Fruit fly (Drosophila melanogaster) Kc167 (cell line): ENCODE data around the gene CG4080.

Experiments
- Myc ChIP-seq: fragments of >200 bp; optimal IDR thresholded peaks from 2 replicates; lab custom pipeline; 2017; ENCODE audit warnings: missing external identifiers
- ttk ChIP-seq: sonication (Bioruptor generic); optimal IDR thresholded peaks from 2 replicates; lab custom pipeline; 2017; ENCODE audit warnings: missing external identifiers

DNA sequence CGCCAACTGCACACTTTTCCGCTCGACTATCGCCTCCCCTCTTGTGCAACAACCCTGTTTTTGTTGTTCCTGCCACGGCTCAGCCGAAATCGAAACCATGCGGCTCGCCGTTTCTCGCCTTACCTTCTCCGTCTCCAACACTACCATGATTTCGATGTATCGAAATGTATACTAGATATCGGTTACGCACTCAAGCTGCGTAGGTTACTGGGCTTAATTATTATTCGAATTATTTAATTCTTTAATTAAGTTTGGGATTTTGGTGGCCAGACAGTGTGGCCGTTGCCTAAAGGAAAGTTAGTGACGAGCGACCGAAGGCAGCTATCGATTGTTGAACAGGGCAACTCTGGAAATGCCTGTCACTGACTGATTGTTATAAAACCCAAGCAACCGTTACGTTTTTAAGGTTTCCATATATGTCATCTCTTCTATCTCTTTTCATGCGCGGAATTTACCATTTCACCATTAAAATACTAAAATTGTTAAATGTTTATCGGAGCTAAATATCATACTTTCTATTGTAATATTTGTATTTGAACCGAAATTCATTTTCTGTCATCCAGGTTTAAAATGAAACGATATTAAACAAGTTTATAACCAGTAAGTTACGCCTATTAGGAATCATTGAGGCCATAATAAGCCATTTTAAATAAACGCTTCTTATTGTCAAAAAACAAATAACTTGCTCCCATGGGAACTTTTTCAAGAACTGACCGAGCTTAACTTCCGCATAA lies 3.3 kb upstream of the CG4080 start, which contains the start of gene eIF4E1:
- TF ChIP-seq Myc (no peak), ttk (lab: Kevin White, UChicago) (no peak)
